Worm (Caenorhabditis elegans) whole organism, L3 larva: Measurements from ENCODE around the gene exo-1.

Experiments used
- R02D3.7 ChIP-seq: fragments of 150-350 bp; optimal IDR thresholded peaks from 2 replicates; lab custom pipeline; 2014; ENCODE audit warnings: missing biosample characterization, missing genetic modification characterization
- aly-2 ChIP-seq: fragments of 150-350 bp; optimal IDR thresholded peaks from 2 replicates; lab custom pipeline; 2014; ENCODE audit warnings: missing biosample characterization, missing genetic modification characterization
- ama-1 ChIP-seq: fragments of 150-350 bp; optimal IDR thresholded peaks from 2 replicates; lab custom pipeline; 2018
- ceh-28 ChIP-seq: fragments of 150-350 bp; optimal IDR thresholded peaks from 2 replicates; lab custom pipeline; 2014; ENCODE audit warnings: missing biosample characterization, missing genetic modification reagents, missing genetic modification characterization
- ceh-82 ChIP-seq: fragments of 150-350 bp; optimal IDR thresholded peaks from 2 replicates; lab custom pipeline; 2014; ENCODE audit warnings: missing biosample characterization, missing genetic modification characterization
- ceh-9 ChIP-seq: sonication (generic microtip); optimal IDR thresholded peaks from 2 replicates; lab custom pipeline; 2018; ENCODE audit warnings: missing biosample characterization, missing genetic modification characterization
- egl-27 ChIP-seq: sonication (generic microtip); optimal IDR thresholded peaks from 4 replicates; lab custom pipeline; 2017; ENCODE audit warnings: missing biosample characterization, missing genetic modification reagents, missing genetic modification characterization
- egl-5 ChIP-seq: fragments of 150-350 bp; optimal IDR thresholded peaks from 2 replicates; lab custom pipeline; 2017; ENCODE audit warnings: missing biosample characterization, missing genetic modification reagents, missing genetic modification characterization, inconsistent platforms
- elt-2 ChIP-seq: sonication (generic microtip); optimal IDR thresholded peaks from 2 replicates; lab custom pipeline; 2016; ENCODE audit warnings: missing genetic modification reagents, mild to moderate bottlenecking, missing genetic modification characterization, missing compliant biosample characterization
- elt-3 ChIP-seq, 3 experiments: fragments of 150-350 bp in 1 of 3; sonication (generic microtip) in 2 of 3; optimal IDR thresholded peaks; 2 replicates in 2 of 3; 4 replicates in 1 of 3; lab custom pipeline; 2014 to 2017; ENCODE audit warnings: missing biosample characterization in 3 of 3, missing genetic modification characterization in 3 of 3
- eor-1 ChIP-seq, 2 experiments: fragments of 150-350 bp; optimal IDR thresholded peaks; 2 replicates each; lab custom pipeline; 2014 to 2018; ENCODE audit warnings: missing biosample characterization in 2 of 2, missing genetic modification characterization in 2 of 2
- fkh-10 ChIP-seq: sonication (generic microtip); optimal IDR thresholded peaks from 2 replicates; lab custom pipeline; 2017; ENCODE audit warnings: missing biosample characterization, missing genetic modification reagents, missing genetic modification characterization
- lin-15B ChIP-seq: fragments of 150-350 bp; optimal IDR thresholded peaks from 2 replicates; lab custom pipeline; 2014; ENCODE audit warnings: missing biosample characterization, missing genetic modification characterization
- lin-39 ChIP-seq: fragments of 150-350 bp; optimal IDR thresholded peaks from 2 replicates; lab custom pipeline; 2018; ENCODE audit warnings: missing biosample characterization, missing genetic modification reagents, missing genetic modification characterization
- lsy-12 ChIP-seq: sonication (generic microtip); optimal IDR thresholded peaks from 2 replicates; lab custom pipeline; 2016; ENCODE audit warnings: mild to moderate bottlenecking, missing genetic modification characterization, missing compliant biosample characterization
- mdl-1 ChIP-seq: fragments of 150-350 bp; optimal IDR thresholded peaks from 2 replicates; lab custom pipeline; 2014; ENCODE audit warnings: missing biosample characterization, missing genetic modification characterization
- nfya-1 ChIP-seq: sonication (generic microtip); optimal IDR thresholded peaks from 2 replicates; lab custom pipeline; 2017; ENCODE audit warnings: missing genetic modification characterization, mild to moderate bottlenecking, missing compliant biosample characterization, antibody characterized with exemption, moderate library complexity; ENCODE audit not compliant: insufficient read depth
- nhr-11 ChIP-seq: fragments of 150-350 bp; optimal IDR thresholded peaks from 2 replicates; lab custom pipeline; 2014; ENCODE audit warnings: missing biosample characterization, missing genetic modification characterization
- nhr-12 ChIP-seq: fragments of 150-350 bp; optimal IDR thresholded peaks from 2 replicates; lab custom pipeline; 2014; ENCODE audit warnings: missing biosample characterization, missing genetic modification characterization
- nhr-237 ChIP-seq: fragments of 150-350 bp; optimal IDR thresholded peaks from 2 replicates; lab custom pipeline; 2014; ENCODE audit warnings: missing biosample characterization, missing genetic modification characterization
- nhr-43 ChIP-seq: sonication (generic microtip); optimal IDR thresholded peaks from 2 replicates; lab custom pipeline; 2016; ENCODE audit warnings: mild to moderate bottlenecking, missing genetic modification characterization, missing compliant biosample characterization; ENCODE audit not compliant: poor library complexity, severe bottlenecking
- nhr-67 ChIP-seq: fragments of 150-350 bp; optimal IDR thresholded peaks from 2 replicates; lab custom pipeline; 2014; ENCODE audit warnings: missing biosample characterization, missing genetic modification characterization
- nhr-77 ChIP-seq: fragments of 150-350 bp; optimal IDR thresholded peaks from 2 replicates; lab custom pipeline; 2014; ENCODE audit warnings: missing biosample characterization, missing genetic modification characterization
- pha-4 ChIP-seq: fragments of 150-350 bp; optimal IDR thresholded peaks from 2 replicates; lab custom pipeline; 2014; ENCODE audit warnings: missing biosample characterization, missing genetic modification reagents, missing genetic modification characterization
- pqm-1 ChIP-seq: fragments of 150-350 bp; optimal IDR thresholded peaks from 2 replicates; lab custom pipeline; 2017; ENCODE audit warnings: missing biosample characterization, missing genetic modification characterization, inconsistent platforms
- skn-1 ChIP-seq: fragments of 150-350 bp; optimal IDR thresholded peaks from 2 replicates; lab custom pipeline; 2014; ENCODE audit warnings: missing biosample characterization, missing genetic modification characterization
- snpc-4 ChIP-seq: fragments of 150-350 bp; optimal IDR thresholded peaks from 2 replicates; lab custom pipeline; 2014; ENCODE audit warnings: missing biosample characterization, missing genetic modification characterization
- tbx-2 ChIP-seq: sonication (generic microtip); optimal IDR thresholded peaks from 2 replicates; lab custom pipeline; 2016; ENCODE audit warnings: mild to moderate bottlenecking, missing genetic modification characterization, missing compliant biosample characterization
- unc-39 ChIP-seq: sonication (generic microtip); optimal IDR thresholded peaks from 4 replicates; lab custom pipeline; 2017; ENCODE audit warnings: missing biosample characterization, missing genetic modification characterization
- zag-1 ChIP-seq: fragments of 150-350 bp; optimal IDR thresholded peaks from 2 replicates; lab custom pipeline; 2014; ENCODE audit warnings: missing biosample characterization, missing genetic modification characterization

The exo-1 gene

ce11 chrIII:13430162-13430561, 6.8 kb downstream of the exo-1 start, which contains the start of gene trf-1:
TSS of gene trf-1 (plus strand) at chrIII:13430462.
- no peak for TF ChIP-seq egl-27 (tag; lab: Kevin White, UChicago)
- TF ChIP-seq nhr-11 (tag; lab: Kevin White, UChicago), result no peak
- TF ChIP-seq pha-4, result no peak
- TF ChIP-seq nhr-237 (tag; lab: Kevin White, UChicago), result no peak
- TF ChIP-seq eor-1 (tag; optimal IDR thresholded peaks at IDR 0.05; lab: Kevin White, UChicago), result no peak
- no peak for TF ChIP-seq lsy-12 (tag; lab: Kevin White, UChicago)
- TF ChIP-seq nhr-67 (tag; lab: Kevin White, UChicago), result no peak
- TF ChIP-seq tbx-2 (tag; lab: Kevin White, UChicago), result no peak
- TF ChIP-seq nhr-77 (tag; lab: Kevin White, UChicago), result no peak
- no peak for TF ChIP-seq skn-1
- no peak for TF ChIP-seq ama-1
- no peak for TF ChIP-seq R02D3.7 (tag; lab: Kevin White, UChicago)
- TF ChIP-seq nhr-12 (tag; lab: Kevin White, UChicago), result no peak
- no peak for TF ChIP-seq ceh-82 (tag; lab: Kevin White, UChicago)
- no peak for TF ChIP-seq ceh-28 (tag; lab: Kevin White, UChicago)
- TF ChIP-seq zag-1 (tag; lab: Kevin White, UChicago), result no peak
- TF ChIP-seq pqm-1 (tag; lab: Kevin White, UChicago), result no peak
- no peak for TF ChIP-seq nfya-1 (tag; lab: Kevin White, UChicago)

DNA sequence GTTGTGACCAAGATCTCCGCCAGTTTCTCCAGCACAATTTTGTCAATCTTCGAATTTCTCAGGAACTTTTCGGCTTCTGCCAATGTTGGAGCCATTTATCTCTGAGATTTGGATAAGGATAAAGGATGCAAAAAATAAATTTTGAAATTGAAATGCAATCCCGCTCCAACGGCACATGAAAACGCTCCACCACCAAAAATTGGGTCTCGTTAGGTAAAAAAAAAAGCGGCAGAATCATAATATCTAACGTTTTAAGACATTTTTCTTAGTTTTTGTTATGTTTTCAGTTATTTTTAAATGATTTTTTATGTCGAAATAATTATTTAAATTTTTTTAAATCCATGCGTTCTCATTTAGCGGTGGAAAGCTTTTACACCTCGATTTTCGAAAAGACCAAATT, 11.1 kb downstream of the exo-1 start, which contains the start of gene F45G2.7:
TSS of gene F45G2.7 (minus strand) at position 101 of the 400 bp plus-strand sequence.
- TF ChIP-seq elt-3 (tag; optimal IDR thresholded peaks at IDR 0.05; lab: Kevin White, UChicago) (no peak), nhr-237 (tag; lab: Kevin White, UChicago) (no peak), aly-2 (tag; lab: Kevin White, UChicago) (no peak)

DNA sequence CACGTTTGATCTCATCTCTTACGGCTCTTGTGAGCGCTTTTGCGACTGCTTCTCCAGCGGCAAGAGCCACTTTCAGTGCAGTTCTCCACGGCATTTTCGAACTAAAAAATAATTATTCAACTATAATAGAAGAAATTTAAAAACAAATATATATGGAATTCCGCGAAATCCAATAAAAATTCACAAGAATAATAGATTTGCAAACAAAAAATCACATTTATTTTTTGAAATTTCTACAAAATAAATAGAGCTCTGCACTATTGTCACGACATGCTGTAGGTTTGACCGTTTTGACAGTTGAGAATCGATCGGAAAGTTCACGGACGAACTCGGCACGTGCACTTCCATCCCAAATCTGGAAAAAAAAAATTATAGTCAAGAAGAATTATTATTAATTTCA, 12.3 kb downstream of the exo-1 start, which contains the start of gene F45G2.8:
TSS of gene F45G2.8 (minus strand) at position 101 of the 400 bp plus-strand sequence.
- TF ChIP-seq mdl-1 (tag; lab: Kevin White, UChicago) (no peak), R02D3.7 (tag; lab: Kevin White, UChicago) (no peak), ceh-9 (tag; lab: Kevin White, UChicago) (no peak), elt-2 (no peak)
- TF ChIP-seq, all 47 proteins: peak for 0

ce11 chrIII:13436843-13437242, 13.5 kb downstream of the exo-1 start, which contains the start of gene F45G2.9:
TSS of gene F45G2.9 (minus strand) at chrIII:13436943.
- TF ChIP-seq R02D3.7 (tag; lab: Kevin White, UChicago) (no peak), ceh-9 (tag; lab: Kevin White, UChicago) (no peak), egl-5 (no peak), ceh-28 (tag; lab: Kevin White, UChicago) (no peak), unc-39 (tag; lab: Kevin White, UChicago) (no peak), nhr-67 (tag; lab: Kevin White, UChicago) (no peak), lin-39 (tag; lab: Kevin White, UChicago) (no peak)

DNA sequence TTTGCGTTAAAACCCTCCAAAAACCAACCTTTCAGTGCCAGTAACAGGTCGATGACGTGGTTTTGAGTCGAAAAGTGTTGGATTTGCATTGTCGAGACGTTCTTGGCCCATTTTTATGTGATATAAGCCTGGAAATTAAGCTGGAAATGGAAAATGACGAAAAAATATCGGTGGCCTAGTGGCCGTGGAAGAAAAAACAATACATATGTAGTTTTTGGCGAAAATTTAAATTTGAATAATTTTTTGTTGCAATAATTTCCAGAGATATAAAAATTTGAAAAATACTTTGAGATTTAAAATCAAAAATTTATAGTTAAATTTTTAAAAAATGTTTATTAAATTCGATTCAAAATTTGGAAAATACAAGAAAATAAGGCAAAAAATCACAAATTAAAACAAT, 16.1 kb downstream of the exo-1 start, which contains the start of gene ciao-2B:
TSS of gene ciao-2B (minus strand) at position 130 of the 400 bp plus-strand sequence.
- TF ChIP-seq nfya-1 (tag; lab: Kevin White, UChicago) (peak; percentile 44), ceh-28 (tag; lab: Kevin White, UChicago) (peak; percentile 27), egl-27 (tag; lab: Kevin White, UChicago) (no peak), skn-1 (peak; percentile 24), pha-4 (peak; percentile 57), lin-15B (tag; lab: Kevin White, UChicago) (peak; percentile 23), elt-3 (tag; optimal IDR thresholded peaks at IDR 0.05; lab: Kevin White, UChicago) (no peak)

DNA sequence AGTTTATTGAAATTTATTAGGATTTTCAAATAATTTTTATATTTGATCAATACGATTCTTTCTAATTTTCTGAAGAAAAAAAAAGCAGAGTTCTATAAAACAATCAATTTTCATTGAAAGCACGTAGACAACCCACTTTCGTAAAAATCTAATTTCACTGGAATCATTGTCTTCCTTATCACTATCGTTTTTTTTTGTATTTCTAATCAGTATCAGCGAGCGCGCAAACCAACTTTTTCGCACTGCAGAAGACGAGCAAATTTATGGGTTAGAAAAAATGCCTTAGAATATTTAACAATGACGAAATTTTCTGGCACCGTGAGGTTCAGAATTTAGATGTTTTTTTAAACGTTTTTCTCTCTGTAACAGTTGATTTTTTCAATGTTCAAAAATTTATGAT, 29.5 kb downstream of the exo-1 start:
- no peak for TF ChIP-seq nhr-11 (tag; lab: Kevin White, UChicago)
- TF ChIP-seq skn-1, result no peak
- TF ChIP-seq snpc-4, result no peak
- no peak for TF ChIP-seq nhr-43 (tag; lab: Kevin White, UChicago)
- TF ChIP-seq elt-2, result peak; percentile 62
- no peak for TF ChIP-seq fkh-10 (GFP tag; lab: Kevin White, UChicago)
- TF ChIP-seq ceh-82 (tag; lab: Kevin White, UChicago), result no peak
